Worm (Caenorhabditis elegans): ENCODE measurements around the gene toe-2.

ce11 chrII:6544842-6545410, 23.7 kb upstream of the toe-2 start, which contains the start of gene lron-15:
- TF ChIP-seq unc-62 (GFP tag; optimal IDR thresholded peaks at IDR 0.05) (peak; percentile 85), ceh-43 (GFP tag; optimal IDR thresholded peaks at IDR 0.05) (no peak), mls-2 (tag; optimal IDR thresholded peaks at IDR 0.05) (no peak), snpc-4 (tag; optimal IDR thresholded peaks at IDR 0.05) (no peak), nhr-237 (tag; optimal IDR thresholded peaks at IDR 0.05) (no peak)

All from whole organism, mixed stage, embryonic.